Worm (Caenorhabditis elegans) whole organism, early embryonic: ENCODE results near the gene C06C3.4.

Experiments
- B0310.2 ChIP-seq: sonication (generic microtip); optimal IDR thresholded peaks from 2 replicates; lab custom pipeline; 2016; ENCODE audit warnings: mild to moderate bottlenecking, missing genetic modification characterization, missing compliant biosample characterization
- F13C5.2 ChIP-seq: sonication (generic microtip); optimal IDR thresholded peaks from 2 replicates; lab custom pipeline; 2017; ENCODE audit warnings: mild to moderate bottlenecking, missing genetic modification characterization, inconsistent platforms, missing compliant biosample characterization
- aly-1 ChIP-seq: sonication (generic microtip); optimal IDR thresholded peaks from 2 replicates; lab custom pipeline; 2016; ENCODE audit warnings: missing genetic modification characterization, missing compliant biosample characterization
- ama-1 ChIP-seq: fragments of 150-350 bp; optimal IDR thresholded peaks from 2 replicates; lab custom pipeline; 2014
- ceh-13 ChIP-seq: fragments of 200-800 bp; sonication (Bioruptor generic); optimal IDR thresholded peaks from 2 replicates; lab custom pipeline; 2018; ENCODE audit warnings: mild to moderate bottlenecking, missing genetic modification characterization, missing compliant biosample characterization
- ceh-36 ChIP-seq: sonication (generic microtip); optimal IDR thresholded peaks from 2 replicates; lab custom pipeline; 2016; ENCODE audit warnings: missing genetic modification characterization, inconsistent platforms, missing compliant biosample characterization
- ets-7 ChIP-seq: sonication (generic microtip); optimal IDR thresholded peaks from 2 replicates; lab custom pipeline; 2016; ENCODE audit warnings: missing genotype, missing genetic modification characterization, missing compliant biosample characterization
- flt-1 ChIP-seq: fragments of 200-800 bp; sonication (Bioruptor generic); IDR thresholded peaks from 2 replicates; pipeline ENCODE4 v1.3.6; 2022; ENCODE audit warnings: missing genetic modification characterization, missing compliant biosample characterization
- scrt-1 ChIP-seq: fragments of 200-800 bp; sonication (Bioruptor generic); IDR thresholded peaks from 2 replicates; pipeline ENCODE4 v1.3.6; 2022; ENCODE audit warnings: missing genetic modification characterization, missing compliant biosample characterization
- sea-1 ChIP-seq: fragments of 200-800 bp; sonication (Bioruptor generic); conservative IDR thresholded peaks from 2 replicates; pipeline ENCODE4 v1.3.6; 2022; ENCODE audit warnings: missing genetic modification characterization, missing compliant biosample characterization
- tbx-37 ChIP-seq: fragments of 200-800 bp; sonication (Bioruptor generic); conservative IDR thresholded peaks from 2 replicates; pipeline ENCODE4 v1.3.6; 2022; ENCODE audit warnings: missing genetic modification reagents, missing genetic modification characterization, missing compliant biosample characterization

DNA sequence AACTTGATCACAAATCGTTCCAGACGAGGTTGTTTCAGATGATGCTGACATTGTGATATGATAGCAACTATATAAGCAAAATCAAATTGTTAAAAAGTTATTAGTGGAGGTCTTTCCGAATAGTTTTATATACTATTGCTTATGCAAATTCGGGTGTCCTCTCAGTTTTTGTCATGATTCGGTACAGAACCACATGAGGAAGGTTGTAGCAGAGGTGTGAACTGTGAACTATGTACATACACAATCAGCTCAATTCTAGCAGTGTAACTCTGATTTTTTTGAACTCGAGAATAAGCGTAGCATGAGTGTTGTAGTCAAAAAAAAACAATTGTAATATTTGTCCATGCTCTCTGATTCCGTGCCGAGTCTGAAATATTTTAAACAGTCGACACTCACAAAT, 30.0 kb downstream of the C06C3.4 start, which contains the start of gene Y51B9A.6:
- TF ChIP-seq aly-1 (no peak), tbx-37 (GFP tag; lab: Robert Waterston, UW) (no peak), ama-1 (lab: Kevin White, UChicago) (no peak), F13C5.2 (tag; lab: Kevin White, UChicago) (no peak), ets-7 (tag; lab: Kevin White, UChicago) (no peak), ceh-36 (tag; lab: Kevin White, UChicago) (no peak), ceh-13 (GFP tag; lab: Kevin White, UChicago) (no peak), B0310.2 (tag; lab: Kevin White, UChicago) (no peak), sea-1 (GFP tag; lab: Robert Waterston, UW) (no peak), flt-1 (no peak), scrt-1 (no peak)
